Fruit fly (Drosophila melanogaster): ENCODE data around the gene CG9813.

The CG9813 gene

dm6 chr3R:13428341-13429040 lies 48.9 kb upstream of the CG9813 start (continued):
- no peak for TF ChIP-seq bowl (GFP tag; IDR thresholded peaks at IDR 0.05)
- peak; percentile 30 for TF ChIP-seq CG30431 (GFP tag; optimal IDR thresholded peaks at IDR 0.05)
- peak; percentile 28 for TF ChIP-seq Hmr (GFP tag; optimal IDR thresholded peaks at IDR 0.05)
- no peak for TF ChIP-seq CG43689 (GFP tag; IDR thresholded peaks at IDR 0.05)
- TF ChIP-seq CG7271 (tag; optimal IDR thresholded peaks at IDR 0.05), result no peak
- TF ChIP-seq Oaz (GFP tag; IDR thresholded peaks at IDR 0.05), result no peak
- peak; percentile 42 for TF ChIP-seq CG13775 (GFP tag; optimal IDR thresholded peaks at IDR 0.05)
- no peak for TF ChIP-seq danr (GFP tag; IDR thresholded peaks at IDR 0.05)
- TF ChIP-seq CG10321 (GFP tag; IDR thresholded peaks at IDR 0.05), result no peak
- TF ChIP-seq CG1647 (GFP tag; optimal IDR thresholded peaks at IDR 0.05), result no peak
- no peak for TF ChIP-seq Dfd (GFP tag; optimal IDR thresholded peaks at IDR 0.05)
- TF ChIP-seq CG11247 (GFP tag; IDR thresholded peaks at IDR 0.05), result peak; percentile 48; the same call in 1 of the 2 replicates
- no peak for TF ChIP-seq CG1832 (GFP tag; optimal IDR thresholded peaks at IDR 0.05)
- TF ChIP-seq hkb (optimal IDR thresholded peaks at IDR 0.05), result no peak
- TF ChIP-seq hkb (GFP tag; IDR thresholded peaks at IDR 0.05), result peak; percentile 80
- no peak for TF ChIP-seq aop (GFP tag; IDR thresholded peaks at IDR 0.05)
- no peak for TF ChIP-seq sim (GFP tag; IDR thresholded peaks at IDR 0.05)
- no peak for TF ChIP-seq dimm (GFP tag; IDR thresholded peaks at IDR 0.05)
- TF ChIP-seq Chrac-16 (GFP tag; optimal IDR thresholded peaks at IDR 0.05), result peak; percentile 65
- TF ChIP-seq slp2 (GFP tag; optimal IDR thresholded peaks at IDR 0.05), result peak; percentile 36
- peak; percentile 78 for TF ChIP-seq sisA (GFP tag; IDR thresholded peaks at IDR 0.05)
- TF ChIP-seq CG1792 (GFP tag; optimal IDR thresholded peaks at IDR 0.05), result no peak
- peak; percentile 44 for TF ChIP-seq CG11398 (GFP tag; optimal IDR thresholded peaks at IDR 0.05)
- peak; percentile 15 for TF ChIP-seq CG6683 (GFP tag; optimal IDR thresholded peaks at IDR 0.05)
- TF ChIP-seq CG16815 (GFP tag; optimal IDR thresholded peaks at IDR 0.05), result peak; percentile 55
- TF ChIP-seq CG18599 (GFP tag; optimal IDR thresholded peaks at IDR 0.05), result peak; percentile 62
- peak; percentile 49 for TF ChIP-seq croc (GFP tag; conservative IDR thresholded peaks at IDR 0.05)
- TF ChIP-seq tgo (GFP tag; IDR thresholded peaks at IDR 0.05), result peak; percentile 67
- TF ChIP-seq MTF-1 (GFP tag; optimal IDR thresholded peaks at IDR 0.05; ENCODE audit: borderline replicate concordance), result peak; percentile 57
- TF ChIP-seq Dad (GFP tag; optimal IDR thresholded peaks at IDR 0.05), result peak; percentile 27
- no peak for TF ChIP-seq CG4282 (GFP tag; optimal IDR thresholded peaks at IDR 0.05)
- peak; percentile 54 for TF ChIP-seq D19A (tag; optimal IDR thresholded peaks at IDR 0.05)
- no peak for TF ChIP-seq kay (GFP tag; optimal IDR thresholded peaks at IDR 0.05)
- 0 out of 3 replicates have a peak, but pooled peaks have one; percentile 31 for TF ChIP-seq B-H1 (GFP tag; IDR thresholded peaks at IDR 0.05)
- peak; percentile 64 for TF ChIP-seq Mes4 (GFP tag; optimal IDR thresholded peaks at IDR 0.05)
- no peak for TF ChIP-seq CG31388 (GFP tag; optimal IDR thresholded peaks at IDR 0.05)
- no peak for TF ChIP-seq pita (GFP tag; optimal IDR thresholded peaks at IDR 0.05)
- TF ChIP-seq CG7786 (GFP tag; optimal IDR thresholded peaks at IDR 0.05), result peak; percentile 49
- peak; percentile 80 for TF ChIP-seq CG7839 (tag; optimal IDR thresholded peaks at IDR 0.05)
- peak; percentile 19 for TF ChIP-seq CG33213 (GFP tag; optimal IDR thresholded peaks at IDR 0.05)
- TF ChIP-seq Usf (GFP tag; optimal IDR thresholded peaks at IDR 0.05), result no peak
- TF ChIP-seq dysf (GFP tag; IDR thresholded peaks at IDR 0.05), result peak; percentile 71
- peak; percentile 1 for TF ChIP-seq CG15011 (GFP tag; optimal IDR thresholded peaks at IDR 0.05)
- TF ChIP-seq CG12104 (GFP tag; optimal IDR thresholded peaks at IDR 0.05), result peak; percentile 27
- TF ChIP-seq pan (optimal IDR thresholded peaks at IDR 0.05), result no peak
- peak in 1 of 2 experiments; percentile 79 for TF ChIP-seq pan (GFP tag; optimal IDR thresholded peaks at IDR 0.05 in 1 of 2, IDR thresholded peaks at IDR 0.05 in 1 of 2)
- TF ChIP-seq CG10209 (GFP tag; optimal IDR thresholded peaks at IDR 0.05), result peak; percentile 51
- TF ChIP-seq CG11093 (GFP tag; IDR thresholded peaks at IDR 0.05), result 0 out of 3 replicates have a peak, but pooled peaks have one; percentile 21
- peak; percentile 12 for TF ChIP-seq CG12942 (GFP tag; optimal IDR thresholded peaks at IDR 0.05)
- TF ChIP-seq CG10543 (GFP tag; optimal IDR thresholded peaks at IDR 0.05), result no peak
- TF ChIP-seq amos (GFP tag; IDR thresholded peaks at IDR 0.05; ENCODE audit: partially characterized antibody), result no peak
